Worm (Caenorhabditis elegans): ENCODE results near the gene C07H6.9.

C07H6.9 gene

ce11 chrIII:7506983-7507382, 7.7 kb upstream of the C07H6.9 start:
- TF ChIP-seq aha-1 (tag) (peak; percentile 70), dmd-8 (GFP tag; IDR thresholded peaks at IDR 0.05) (no peak)

- TF ChIP-seq daf-12 (tag; optimal IDR thresholded peaks at IDR 0.05) (no peak), dmd-6 (GFP tag; IDR thresholded peaks at IDR 0.05) (peak; percentile 91), nhr-6 (tag; optimal IDR thresholded peaks at IDR 0.05) (peak; percentile 45), tag-97 (GFP tag; IDR thresholded peaks at IDR 0.05) (no peak), dmd-9 (GFP tag; IDR thresholded peaks at IDR 0.05) (no peak), tra-1 (GFP tag; IDR thresholded peaks at IDR 0.05) (0 out of 2 replicates have a peak, but pooled peaks have one; percentile 18), pha-4 (GFP tag; IDR thresholded peaks at IDR 0.05) (peak; percentile 59), pha-4 (tag; optimal IDR thresholded peaks at IDR 0.05) (no peak), dpl-1 (GFP tag; optimal IDR thresholded peaks at IDR 0.05) (peak; percentile 96), snpc-4 (tag; optimal IDR thresholded peaks at IDR 0.05) (no peak), php-3 (GFP tag; IDR thresholded peaks at IDR 0.05) (peak; percentile 64; the same call in 1 of the 2 replicates), madf-5 (GFP tag; IDR thresholded peaks at IDR 0.05) (no peak), T20F7.1 (GFP tag; optimal IDR thresholded peaks at IDR 0.05) (peak; percentile 87), ceh-28 (tag; optimal IDR thresholded peaks at IDR 0.05) (no peak), pqm-1 (tag; optimal IDR thresholded peaks at IDR 0.05) (peak; percentile 94), Y105C5A.15 (GFP tag; IDR thresholded peaks at IDR 0.05) (0 out of 2 replicates have a peak, but pooled peaks have one; percentile 20), arid-1 (GFP tag; conservative IDR thresholded peaks at IDR 0.05) (0 out of 2 replicates have a peak, but pooled peaks have one; percentile 55), ceh-32 (tag; optimal IDR thresholded peaks at IDR 0.05; ENCODE audit: poor library complexity) (no peak), zip-2 (tag; optimal IDR thresholded peaks at IDR 0.05) (no peak), mdl-1 (tag; optimal IDR thresholded peaks at IDR 0.05) (peak; percentile 75 to 96), skn-1 (tag; optimal IDR thresholded peaks at IDR 0.05) (no peak), mes-2 (tag; optimal IDR thresholded peaks at IDR 0.05; ENCODE audit: poor library complexity, severe bottlenecking) (peak; percentile 82), nhr-111 (GFP tag; optimal IDR thresholded peaks at IDR 0.05) (no peak), mxl-2 (GFP tag; conservative IDR thresholded peaks at IDR 0.05) (0 out of 2 replicates have a peak, but pooled peaks have one; percentile 25), lin-1 (GFP tag; IDR thresholded peaks at IDR 0.05) (peak; percentile 70), spr-3 (GFP tag; optimal IDR thresholded peaks at IDR 0.05) (no peak), lin-13 (GFP tag; optimal IDR thresholded peaks at IDR 0.05) (peak; percentile 98), hlh-30 (tag; optimal IDR thresholded peaks at IDR 0.05; ENCODE audit: insufficient read depth) (peak; percentile 83), F26F4.8 (GFP tag; conservative IDR thresholded peaks at IDR 0.05) (no peak), Y5F2A.4 (GFP tag; optimal IDR thresholded peaks at IDR 0.05) (no peak), hmg-1.1 (GFP tag; IDR thresholded peaks at IDR 0.05) (peak; percentile 86), vab-7 (GFP tag; IDR thresholded peaks at IDR 0.05) (0 out of 2 replicates have a peak, but pooled peaks have one; percentile 50), R02D3.7 (tag; optimal IDR thresholded peaks at IDR 0.05) (no peak), lin-38 (GFP tag; IDR thresholded peaks at IDR 0.05) (peak; percentile 80), mxl-3 (GFP tag; optimal IDR thresholded peaks at IDR 0.05) (peak; percentile 99), egl-27 (tag; optimal IDR thresholded peaks at IDR 0.05) (no peak), cey-2 (tag; optimal IDR thresholded peaks at IDR 0.05; ENCODE audit: borderline replicate concordance, insufficient read depth) (no peak), lin-39 (tag; optimal IDR thresholded peaks at IDR 0.05) (no peak), set-16 (GFP tag; IDR thresholded peaks at IDR 0.05) (peak; percentile 50; the same call in 1 of the 2 replicates), Y75B8A.6 (GFP tag; IDR thresholded peaks at IDR 0.05) (no peak), nhr-237 (tag; optimal IDR thresholded peaks at IDR 0.05) (no peak), lin-29 (GFP tag; IDR thresholded peaks at IDR 0.05) (no peak), unc-62 (GFP tag; optimal IDR thresholded peaks at IDR 0.05 in 1 of 2) (peak in 1 of 2 experiments; percentile 89), unc-62 (tag; optimal IDR thresholded peaks at IDR 0.05) (no peak), jun-1 (tag; optimal IDR thresholded peaks at IDR 0.05) (peak; percentile 45), sdz-12 (GFP tag; optimal IDR thresholded peaks at IDR 0.05) (no peak), mep-1 (tag; optimal IDR thresholded peaks at IDR 0.05) (peak; percentile 96)
These were observed 925 bp downstream of the C07H6.9 start for ce11 chrIII:7498346-7498745.

Measured in whole organism, L4 larva.